Worm (Caenorhabditis elegans): ENCODE results near the gene C16C10.2.

DNA sequence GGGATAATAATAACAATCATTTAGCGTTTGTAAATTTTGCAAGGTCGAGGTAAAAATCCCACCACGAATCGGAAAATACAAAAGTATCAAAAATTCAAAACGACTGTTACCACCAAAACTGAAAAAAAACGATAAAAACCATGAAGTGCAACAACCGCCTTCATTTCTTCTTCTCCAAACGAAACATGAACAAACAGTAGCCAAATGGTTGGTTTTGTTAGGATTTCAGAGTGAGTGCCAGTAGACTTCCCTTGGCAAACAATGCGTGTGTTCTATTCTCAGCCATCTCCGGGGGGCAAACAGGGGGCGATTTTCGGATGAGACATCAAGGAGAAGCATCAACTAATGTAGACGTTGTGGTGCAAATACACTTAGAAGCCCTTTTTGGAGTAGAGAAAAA is 46.3 kb upstream of the C16C10.2 start:
- TF ChIP-seq tra-4 (tag; optimal IDR thresholded peaks at IDR 0.05) (no peak), ama-1 (optimal IDR thresholded peaks at IDR 0.05) (no peak), tbx-11 (GFP tag; IDR thresholded peaks at IDR 0.05) (no peak), hmbx-1 (tag; optimal IDR thresholded peaks at IDR 0.05) (no peak), pes-1 (GFP tag; IDR thresholded peaks at IDR 0.05) (no peak), tbx-37 (GFP tag; conservative IDR thresholded peaks at IDR 0.05) (no peak), hmg-4 (GFP tag; optimal IDR thresholded peaks at IDR 0.05) (no peak), scrt-1 (GFP tag; IDR thresholded peaks at IDR 0.05) (no peak), B0310.2 (tag; optimal IDR thresholded peaks at IDR 0.05) (no peak), F13C5.2 (tag; optimal IDR thresholded peaks at IDR 0.05) (no peak), aly-1 (tag; optimal IDR thresholded peaks at IDR 0.05) (no peak)
